Worm (Caenorhabditis elegans): ENCODE results near the gene F42F12.4.
"Not testable (repeated sequence)": the region's sequence is repeated elsewhere in the genome, so short reads cannot be mapped to it uniquely, and the experiment has no call there.

ce11 chrX:12308045-12308499 is 44.7 kb downstream of the F42F12.4 start, which contains the start of gene F17A2.16:
- not testable (repeated sequence) for TF ChIP-seq pqm-1 (tag; optimal IDR thresholded peaks at IDR 0.05); nhr-11 (tag; optimal IDR thresholded peaks at IDR 0.05); ama-1 (optimal IDR thresholded peaks at IDR 0.05); pag-3 (tag; optimal IDR thresholded peaks at IDR 0.05; ENCODE audit: borderline replicate concordance); sox-4 (tag; optimal IDR thresholded peaks at IDR 0.05); mec-3 (tag; optimal IDR thresholded peaks at IDR 0.05; ENCODE audit: borderline replicate concordance); sdc-2 (tag; optimal IDR thresholded peaks at IDR 0.05); C38D4.7 (GFP tag; optimal IDR thresholded peaks at IDR 0.05); npax-4 (tag; optimal IDR thresholded peaks at IDR 0.05)
